Fruit fly (Drosophila melanogaster) whole organism, adult: ENCODE results near the gene CG15529.

Experiments
- CG11617 ChIP-seq: fragments of 200-800 bp; sonication (Bioruptor generic); optimal IDR thresholded peaks from 2 replicates; lab custom pipeline; 2017; ENCODE audit warnings: mild to moderate bottlenecking, missing biosample characterization, missing genetic modification reagents, missing genetic modification characterization
- CG12768 ChIP-seq: fragments of 200-800 bp; sonication (Bioruptor generic); optimal IDR thresholded peaks from 2 replicates; lab custom pipeline; 2017; ENCODE audit warnings: missing biosample characterization, missing genetic modification characterization, mild to moderate bottlenecking, moderate library complexity, missing genetic modification reagents
- CG14711 ChIP-seq: fragments of 200-800 bp; sonication (Bioruptor generic); optimal IDR thresholded peaks from 2 replicates; lab custom pipeline; 2018; ENCODE audit warnings: missing biosample characterization, mild to moderate bottlenecking, missing genetic modification characterization, moderate library complexity
- CG1620 ChIP-seq: fragments of 200-800 bp; sonication (Bioruptor generic); optimal IDR thresholded peaks from 2 replicates; lab custom pipeline; 2016; ENCODE audit warnings: missing biosample characterization, missing genetic modification characterization
- CG33017 ChIP-seq: fragments of 200-800 bp; sonication (Bioruptor generic); optimal IDR thresholded peaks from 2 replicates; lab custom pipeline; 2018; ENCODE audit warnings: missing biosample characterization, mild to moderate bottlenecking, missing genetic modification characterization, moderate library complexity
- CG5204 ChIP-seq: fragments of 200-800 bp; sonication (Bioruptor generic); optimal IDR thresholded peaks from 2 replicates; lab custom pipeline; 2016; ENCODE audit warnings: missing biosample characterization, missing genetic modification characterization
- CG7045 ChIP-seq: fragments of 200-800 bp; sonication (Bioruptor generic); optimal IDR thresholded peaks from 2 replicates; lab custom pipeline; 2017; ENCODE audit warnings: missing biosample characterization, mild to moderate bottlenecking, missing genetic modification characterization
- CG7101 ChIP-seq: fragments of 200-800 bp; sonication (Bioruptor generic); optimal IDR thresholded peaks from 2 replicates; lab custom pipeline; 2018; ENCODE audit warnings: missing biosample characterization, mild to moderate bottlenecking, missing genetic modification characterization, moderate library complexity
- Clk ChIP-seq: fragments of 200-800 bp; sonication (Bioruptor generic); optimal IDR thresholded peaks from 2 replicates; lab custom pipeline; 2017; ENCODE audit warnings: missing biosample characterization, missing genetic modification characterization
- Crg-1 ChIP-seq: fragments of 200-800 bp; sonication (Bioruptor generic); optimal IDR thresholded peaks from 2 replicates; lab custom pipeline; 2016; ENCODE audit warnings: missing biosample characterization, missing genetic modification characterization
- Hr96 ChIP-seq: fragments of 200-800 bp; sonication (Bioruptor generic); optimal IDR thresholded peaks from 2 replicates; lab custom pipeline; 2016; ENCODE audit warnings: missing biosample characterization, missing genetic modification characterization
- Mnt ChIP-seq: fragments of 200-800 bp; sonication (Bioruptor generic); optimal IDR thresholded peaks from 2 replicates; lab custom pipeline; 2016; ENCODE audit warnings: missing biosample characterization, mild to moderate bottlenecking, missing genetic modification characterization
- bab1 ChIP-seq: fragments of 200-800 bp; sonication (Bioruptor generic); optimal IDR thresholded peaks from 3 replicates; lab custom pipeline; 2019; ENCODE audit warnings: missing biosample characterization, mild to moderate bottlenecking, missing genetic modification characterization, moderate library complexity
- cic ChIP-seq: fragments of 200-800 bp; sonication (Bioruptor generic); optimal IDR thresholded peaks from 2 replicates; lab custom pipeline; 2017; ENCODE audit warnings: missing biosample characterization, mild to moderate bottlenecking, missing genetic modification characterization, moderate library complexity
- cnc ChIP-seq, 2 experiments: fragments of >200 bp; optimal IDR thresholded peaks; 2 replicates each; lab custom pipeline; 2017
- kay ChIP-seq: fragments of 200-800 bp; sonication (Bioruptor generic); peaks from one replicate; lab custom pipeline; 2016; ENCODE audit warnings: missing biosample characterization, missing genetic modification characterization, borderline replicate concordance
- ovo ChIP-seq: fragments of 200-800 bp; sonication (Bioruptor generic); optimal IDR thresholded peaks from 2 replicates; lab custom pipeline; 2016; ENCODE audit warnings: missing biosample characterization, missing genetic modification characterization
- pad ChIP-seq: fragments of 200-800 bp; sonication (Bioruptor generic); optimal IDR thresholded peaks from 3 replicates; lab custom pipeline; 2017; ENCODE audit warnings: missing biosample characterization, missing genetic modification characterization, mild to moderate bottlenecking, moderate library complexity, missing genetic modification reagents
- tj ChIP-seq: fragments of 200-800 bp; sonication (Bioruptor generic); optimal IDR thresholded peaks from 3 replicates; lab custom pipeline; 2017; ENCODE audit warnings: missing biosample characterization, mild to moderate bottlenecking, missing genetic modification characterization, moderate library complexity
- toe ChIP-seq: fragments of 200-800 bp; sonication (Bioruptor generic); optimal IDR thresholded peaks from 2 replicates; lab custom pipeline; 2016; ENCODE audit warnings: missing biosample characterization, missing genetic modification characterization

Gene CG15529

dm6 chr3R:30151300-30152109, at the start of gene CG15529:
CG15529 (plus strand) TSS chr3R:30152059.
- peak; percentile 43 for TF ChIP-seq Crg-1 (GFP tag; lab: Kevin White, UChicago)
- TF ChIP-seq tj: peak; percentile 94
- no peak for TF ChIP-seq cic (GFP tag; lab: Kevin White, UChicago)
- peak; percentile 84 for TF ChIP-seq CG12768 (GFP tag; lab: Kevin White, UChicago)
- TF ChIP-seq CG5204 (GFP tag; lab: Kevin White, UChicago): peak; percentile 72
- TF ChIP-seq bab1: peak; percentile 62
- peak; percentile 46 for TF ChIP-seq CG14711
- no peak for TF ChIP-seq kay
- peak; percentile 53 for TF ChIP-seq pad
- peak; percentile 77 for TF ChIP-seq CG7101 (tag; lab: Kevin White, UChicago)
- peak; percentile 73 for TF ChIP-seq CG7045 (GFP tag; lab: Kevin White, UChicago)
- peak; percentile 54 for TF ChIP-seq toe
- TF ChIP-seq Mnt (GFP tag; lab: Kevin White, UChicago): no peak
- TF ChIP-seq ovo: peak; percentile 8
- TF ChIP-seq CG33017 (tag; lab: Kevin White, UChicago): peak; percentile 40
- no peak for TF ChIP-seq cnc (optimal IDR thresholded peaks at IDR 0.05; lab: Kevin White, UChicago)
- TF ChIP-seq CG1620 (GFP tag; lab: Kevin White, UChicago): peak; percentile 62
- TF ChIP-seq CG11617 (GFP tag; lab: Kevin White, UChicago): peak; percentile 38
- TF ChIP-seq Clk (GFP tag; lab: Kevin White, UChicago): peak; percentile 65
- peak; percentile 71 for TF ChIP-seq Hr96 (GFP tag; lab: Kevin White, UChicago)

dm6 chr3R:30102806-30103619, 48.8 kb upstream of the CG15529 start:
- no peak for TF ChIP-seq Crg-1 (GFP tag; lab: Kevin White, UChicago)
- TF ChIP-seq cnc (optimal IDR thresholded peaks at IDR 0.05; lab: Kevin White, UChicago): no peak
- TF ChIP-seq CG7101 (tag; lab: Kevin White, UChicago): peak; percentile 6
- no peak for TF ChIP-seq toe
- TF ChIP-seq CG11617 (GFP tag; lab: Kevin White, UChicago): peak; percentile 26
- TF ChIP-seq ovo: no peak
- TF ChIP-seq Clk (GFP tag; lab: Kevin White, UChicago): peak; percentile 47
- peak; percentile 87 for TF ChIP-seq kay
- TF ChIP-seq CG33017 (tag; lab: Kevin White, UChicago): peak; percentile 20
- TF ChIP-seq CG12768 (GFP tag; lab: Kevin White, UChicago): peak; percentile 54
- TF ChIP-seq CG14711: no peak
- no peak for TF ChIP-seq CG1620 (GFP tag; lab: Kevin White, UChicago)
- TF ChIP-seq Hr96 (GFP tag; lab: Kevin White, UChicago): peak; percentile 16
- TF ChIP-seq pad: no peak
- TF ChIP-seq Mnt (GFP tag; lab: Kevin White, UChicago): peak; percentile 39
- TF ChIP-seq bab1: no peak
- peak; percentile 97 for TF ChIP-seq cic (GFP tag; lab: Kevin White, UChicago)
- peak; percentile 43 for TF ChIP-seq CG7045 (GFP tag; lab: Kevin White, UChicago)

dm6 chr3R:30104912-30105510, 46.8 kb upstream of the CG15529 start:
- TF ChIP-seq toe (no peak), CG5204 (GFP tag; lab: Kevin White, UChicago) (no peak), Crg-1 (GFP tag; lab: Kevin White, UChicago) (peak; percentile 6), Clk (GFP tag; lab: Kevin White, UChicago) (no peak), kay (peak; percentile 96), CG12768 (GFP tag; lab: Kevin White, UChicago) (peak; percentile 44), CG1620 (GFP tag; lab: Kevin White, UChicago) (no peak), Hr96 (GFP tag; lab: Kevin White, UChicago) (no peak), CG33017 (tag; lab: Kevin White, UChicago) (peak; percentile 24), cic (GFP tag; lab: Kevin White, UChicago) (peak; percentile 95), CG14711 (no peak), tj (peak; percentile 64), Mnt (GFP tag; lab: Kevin White, UChicago) (peak; percentile 43), CG11617 (GFP tag; lab: Kevin White, UChicago) (peak; percentile 37), CG7045 (GFP tag; lab: Kevin White, UChicago) (peak; percentile 13)

dm6 chr3R:30105808-30106207, 46.1 kb upstream of the CG15529 start:
- no peak for TF ChIP-seq Crg-1 (GFP tag; lab: Kevin White, UChicago)

- no peak for TF ChIP-seq Clk (GFP tag; lab: Kevin White, UChicago)
- TF ChIP-seq cic (GFP tag; lab: Kevin White, UChicago): peak; percentile 21
Observed at dm6 chr3R:30106562-30106961, 45.3 kb upstream of the CG15529 start.
